Fruit fly (Drosophila melanogaster): Measurements from ENCODE around the gene Cdc16.

- TF ChIP-seq Dif (GFP tag; optimal IDR thresholded peaks at IDR 0.05; ENCODE audit: partially characterized antibody) (peak; percentile 24), dmrt93B (GFP tag; optimal IDR thresholded peaks at IDR 0.05) (no peak), Dfd (GFP tag; optimal IDR thresholded peaks at IDR 0.05) (no peak), brk (GFP tag; optimal IDR thresholded peaks at IDR 0.05) (no peak), lola (GFP tag; optimal IDR thresholded peaks at IDR 0.05) (no peak), h (GFP tag; optimal IDR thresholded peaks at IDR 0.05) (no peak), Jra (GFP tag; optimal IDR thresholded peaks at IDR 0.05) (no peak), pan (optimal IDR thresholded peaks at IDR 0.05) (no peak)
Measured at dm6 chr3R:23239051-23239450, 42.0 kb upstream of the Cdc16 start.
